Worm (Caenorhabditis elegans): ENCODE data around the gene cubn-1.

cubn-1 gene

DNA sequence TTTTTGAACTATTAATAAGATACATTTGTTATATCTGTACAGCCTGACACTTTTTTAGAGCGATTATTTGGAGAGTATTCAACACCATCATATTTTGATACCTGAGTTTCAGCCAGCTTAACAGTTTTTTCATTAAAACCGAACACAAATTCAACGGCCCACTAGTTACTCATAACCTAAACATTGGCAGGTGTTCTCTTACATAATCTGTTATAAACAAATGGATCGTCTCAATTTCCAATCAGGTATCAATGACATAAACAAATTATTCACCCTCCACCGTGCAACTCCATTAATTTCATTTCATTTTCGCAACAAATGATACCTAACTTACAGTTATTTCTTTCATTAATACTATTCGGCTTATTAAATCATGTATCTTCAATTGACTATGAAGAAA lies at the start of gene cubn-1:
TSS of gene cubn-1 (plus strand) at position 301 of the 400 bp plus-strand sequence.
- TF ChIP-seq ama-1 (optimal IDR thresholded peaks at IDR 0.05) (no peak), ceh-31 (tag; optimal IDR thresholded peaks at IDR 0.05) (no peak)

- no peak for TF ChIP-seq pag-3 (tag; optimal IDR thresholded peaks at IDR 0.05; ENCODE audit: borderline replicate concordance)
- no peak for TF ChIP-seq ceh-6 (GFP tag; optimal IDR thresholded peaks at IDR 0.05)
Measured at ce11 chrV:12563187-12563586, 47.9 kb upstream of the cubn-1 start, which contains the start of gene mrps-5. TSS of gene mrps-5 (plus strand) at chrV:12563487.

DNA sequence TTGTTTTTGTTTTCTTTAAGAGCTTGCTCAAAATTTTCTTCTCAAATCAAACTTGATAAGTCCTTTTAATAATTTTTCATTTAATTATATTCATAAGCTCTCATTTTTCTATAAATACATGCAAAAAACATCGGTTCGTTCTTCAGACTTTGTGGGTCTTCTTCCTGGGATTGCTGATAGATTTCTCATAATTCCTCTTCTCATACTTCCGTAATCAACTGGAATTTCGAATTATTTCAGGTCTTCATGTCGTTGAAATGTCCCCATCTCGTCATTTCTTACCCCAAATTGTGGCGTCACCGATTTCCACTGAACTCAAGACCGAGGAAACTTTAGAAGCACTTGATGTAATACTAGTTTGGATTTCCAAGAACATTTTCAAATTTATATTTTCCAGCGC lies 46.2 kb upstream of the cubn-1 start:
- no peak for TF ChIP-seq nfya-1 (tag; optimal IDR thresholded peaks at IDR 0.05)
- no peak for TF ChIP-seq fkh-10 (GFP tag; optimal IDR thresholded peaks at IDR 0.05)
- no peak for TF ChIP-seq dve-1 (tag; optimal IDR thresholded peaks at IDR 0.05)
- no peak for TF ChIP-seq pha-4 (tag; optimal IDR thresholded peaks at IDR 0.05)
- TF ChIP-seq pqm-1 (tag; optimal IDR thresholded peaks at IDR 0.05): no peak
- TF ChIP-seq pax-1 (tag; optimal IDR thresholded peaks at IDR 0.05): no peak

DNA sequence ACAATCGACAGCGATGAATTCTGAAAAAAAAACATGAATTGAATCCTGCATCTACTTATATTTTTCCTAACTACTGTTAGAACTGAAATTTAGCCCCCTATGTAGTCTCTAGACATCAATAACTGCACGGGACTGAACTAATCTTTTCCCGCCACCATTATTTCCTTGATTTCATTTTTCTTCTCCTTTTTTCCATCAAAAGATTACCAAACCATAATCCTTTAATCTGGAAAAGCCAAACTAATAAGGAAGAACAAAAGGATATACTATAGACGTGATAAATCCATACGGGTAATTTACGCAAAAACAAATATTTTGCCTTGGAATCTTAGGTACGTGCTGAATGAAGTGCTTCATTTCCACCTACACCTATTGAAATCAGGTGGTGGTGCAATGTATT lies 43.8 kb upstream of the cubn-1 start:
- TF ChIP-seq rnt-1 (tag; optimal IDR thresholded peaks at IDR 0.05): no peak

- no peak for TF ChIP-seq ceh-19 (GFP tag; optimal IDR thresholded peaks at IDR 0.05)
- TF ChIP-seq che-1 (tag; optimal IDR thresholded peaks at IDR 0.05): no peak
- TF ChIP-seq fkh-10 (GFP tag; optimal IDR thresholded peaks at IDR 0.05): no peak
- TF ChIP-seq hlh-6 (tag; optimal IDR thresholded peaks at IDR 0.05): no peak
- TF ChIP-seq pag-3 (tag; optimal IDR thresholded peaks at IDR 0.05; ENCODE audit: borderline replicate concordance): no peak
- no peak for TF ChIP-seq dmd-4 (tag; optimal IDR thresholded peaks at IDR 0.05; ENCODE audit: borderline replicate concordance)
- TF ChIP-seq ceh-45 (GFP tag; IDR thresholded peaks at IDR 0.05): no peak
Measured at ce11 chrV:12567850-12568249, 43.3 kb upstream of the cubn-1 start, which contains the start of gene E02A10.4. TSS of gene E02A10.4 (minus strand) at chrV:12567950.

DNA sequence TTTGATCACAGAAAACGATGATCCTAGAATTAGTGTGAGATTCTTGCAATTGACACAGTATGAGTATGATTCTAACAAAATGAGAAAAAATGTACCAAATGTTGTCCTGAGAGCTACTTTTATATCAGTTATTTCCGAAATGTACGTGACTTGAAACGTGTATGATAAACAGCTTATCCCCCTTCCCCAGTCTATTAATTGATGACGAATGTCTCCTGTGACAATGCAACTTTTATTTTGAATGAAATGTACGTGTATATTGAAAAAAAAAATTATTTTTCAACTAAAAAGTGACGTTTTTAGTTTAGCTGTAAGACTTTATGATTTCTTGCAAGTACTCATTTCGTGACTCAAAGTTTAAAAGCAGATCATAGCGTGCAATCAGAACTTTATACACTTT lies 40.9 kb upstream of the cubn-1 start:
- no peak for TF ChIP-seq ahr-1 (tag; optimal IDR thresholded peaks at IDR 0.05)
- TF ChIP-seq hlh-6 (tag; optimal IDR thresholded peaks at IDR 0.05): no peak
- TF ChIP-seq fax-1 (tag; optimal IDR thresholded peaks at IDR 0.05): no peak

- TF ChIP-seq nhr-11 (tag; optimal IDR thresholded peaks at IDR 0.05) (no peak), ceh-6 (GFP tag; optimal IDR thresholded peaks at IDR 0.05) (no peak), sox-2 (GFP tag; IDR thresholded peaks at IDR 0.05) (no peak), pha-2 (tag; optimal IDR thresholded peaks at IDR 0.05) (no peak), unc-42 (tag; optimal IDR thresholded peaks at IDR 0.05) (no peak), hlh-30 (tag; optimal IDR thresholded peaks at IDR 0.05; ENCODE audit: insufficient read depth) (no peak), ceh-24 (tag; optimal IDR thresholded peaks at IDR 0.05) (no peak), zip-5 (tag; optimal IDR thresholded peaks at IDR 0.05) (no peak), ttx-3 (tag; optimal IDR thresholded peaks at IDR 0.05) (no peak), syd-9 (tag; optimal IDR thresholded peaks at IDR 0.05) (no peak), elt-2 (tag; optimal IDR thresholded peaks at IDR 0.05) (no peak), ref-2 (tag; optimal IDR thresholded peaks at IDR 0.05) (no peak), T23F11.4 (GFP tag; optimal IDR thresholded peaks at IDR 0.05) (no peak), rnt-1 (tag; optimal IDR thresholded peaks at IDR 0.05) (no peak)
Measured at ce11 chrV:12575846-12576245, 35.3 kb upstream of the cubn-1 start.

All from whole organism, late embryonic.